Fruit fly (Drosophila melanogaster): ENCODE results near the gene CG34382.

The CG34382 gene

dm6 chr3L:9907719-9908170 is 29.0 kb downstream of the CG34382 start, which contains the start of gene bma:
Gene bma (plus strand): TSS chr3L:9908120.
- TF ChIP-seq sage (GFP tag; optimal IDR thresholded peaks at IDR 0.05) (no peak), N (GFP tag; optimal IDR thresholded peaks at IDR 0.05) (no peak), ey (GFP tag; optimal IDR thresholded peaks at IDR 0.05) (no peak), woc (GFP tag; optimal IDR thresholded peaks at IDR 0.05) (no peak), jim (GFP tag; optimal IDR thresholded peaks at IDR 0.05) (no peak), Rel (GFP tag; optimal IDR thresholded peaks at IDR 0.05) (no peak), Rel (tag; optimal IDR thresholded peaks at IDR 0.05) (no peak), usp (GFP tag; optimal IDR thresholded peaks at IDR 0.05) (no peak), Hnf4 (GFP tag; optimal IDR thresholded peaks at IDR 0.05) (no peak), lola (GFP tag; optimal IDR thresholded peaks at IDR 0.05) (no peak), Dfd (GFP tag; optimal IDR thresholded peaks at IDR 0.05) (no peak), Mio (GFP tag; optimal IDR thresholded peaks at IDR 0.05) (no peak), pan (optimal IDR thresholded peaks at IDR 0.05) (no peak), br (GFP tag; optimal IDR thresholded peaks at IDR 0.05) (no peak), GATAd (GFP tag; optimal IDR thresholded peaks at IDR 0.05) (no peak), rgr (GFP tag; optimal IDR thresholded peaks at IDR 0.05) (no peak), psq (GFP tag; optimal IDR thresholded peaks at IDR 0.05) (no peak)

dm6 chr3L:9927169-9927568 is 48.4 kb downstream of the CG34382 start:
- TF ChIP-seq woc (GFP tag; optimal IDR thresholded peaks at IDR 0.05): no peak
- TF ChIP-seq br (GFP tag; optimal IDR thresholded peaks at IDR 0.05): no peak
- no peak for TF ChIP-seq Vsx2 (GFP tag; optimal IDR thresholded peaks at IDR 0.05; ENCODE audit: partially characterized antibody)
- TF ChIP-seq HLH106 (tag; optimal IDR thresholded peaks at IDR 0.05): no peak
- no peak for TF ChIP-seq rgr (GFP tag; optimal IDR thresholded peaks at IDR 0.05)
- no peak for TF ChIP-seq CG9705 (GFP tag; optimal IDR thresholded peaks at IDR 0.05)
- no peak for TF ChIP-seq Myc (optimal IDR thresholded peaks at IDR 0.05)
- TF ChIP-seq psq (GFP tag; optimal IDR thresholded peaks at IDR 0.05): no peak
- TF ChIP-seq Dfd (GFP tag; optimal IDR thresholded peaks at IDR 0.05): no peak
- no peak for TF ChIP-seq tai (GFP tag; optimal IDR thresholded peaks at IDR 0.05)
- TF ChIP-seq pan (optimal IDR thresholded peaks at IDR 0.05): no peak
- TF ChIP-seq dsf (GFP tag; optimal IDR thresholded peaks at IDR 0.05; ENCODE audit: borderline replicate concordance): no peak
- no peak for TF ChIP-seq sv (GFP tag; optimal IDR thresholded peaks at IDR 0.05)
